Worm (Caenorhabditis elegans): ENCODE measurements around the gene col-93.

ce11 chrIII:10976580-10976979 lies 8.8 kb downstream of the col-93 start:
- TF ChIP-seq ama-1 (optimal IDR thresholded peaks at IDR 0.05) (no peak), dve-1 (tag; optimal IDR thresholded peaks at IDR 0.05) (no peak), nhr-11 (tag; optimal IDR thresholded peaks at IDR 0.05) (no peak)
